Worm (Caenorhabditis elegans) whole organism, young adult: ENCODE measurements around the gene snt-1.

Source experiments
- B0336.3 ChIP-seq: fragments of 200-800 bp; sonication (Bioruptor generic); IDR thresholded peaks from 2 replicates; pipeline ENCODE4 v1.3.6; 2022; ENCODE audit warnings: missing genetic modification characterization, missing compliant biosample characterization
- C17E4.6 ChIP-seq: fragments of 200-800 bp; sonication (Bioruptor generic); IDR thresholded peaks from 2 replicates; pipeline ENCODE4 v1.3.6; 2022; ENCODE audit warnings: missing genetic modification reagents, missing genetic modification characterization, missing compliant biosample characterization
- D2030.7 ChIP-seq: fragments of 200-800 bp; sonication (Bioruptor generic); IDR thresholded peaks from 2 replicates; pipeline ENCODE4 v1.3.6; 2022; ENCODE audit warnings: missing genetic modification reagents, missing genetic modification characterization, missing compliant biosample characterization
- F22D6.2 ChIP-seq: sonication (generic microtip); optimal IDR thresholded peaks from 2 replicates; lab custom pipeline; 2016; ENCODE audit warnings: mild to moderate bottlenecking, missing genetic modification characterization, missing compliant biosample characterization
- F23B12.7 ChIP-seq: sonication (generic microtip); optimal IDR thresholded peaks from 2 replicates; lab custom pipeline; 2017; ENCODE audit warnings: missing genetic modification characterization, mild to moderate bottlenecking, missing compliant biosample characterization, antibody characterized with exemption, moderate library complexity; ENCODE audit not compliant: insufficient read depth
- F52B5.7 ChIP-seq: sonication (generic microtip); optimal IDR thresholded peaks from 2 replicates; lab custom pipeline; 2016; ENCODE audit warnings: mild to moderate bottlenecking, missing genetic modification characterization, missing compliant biosample characterization
- F57C9.4 ChIP-seq: sonication (generic microtip); optimal IDR thresholded peaks from 2 replicates; lab custom pipeline; 2017; ENCODE audit warnings: mild to moderate bottlenecking, missing genetic modification characterization, missing compliant biosample characterization
- K12H6.12 ChIP-seq: fragments of 200-800 bp; sonication (Bioruptor generic); optimal IDR thresholded peaks from 2 replicates; lab custom pipeline; 2018; ENCODE audit warnings: mild to moderate bottlenecking, missing genetic modification characterization, missing compliant biosample characterization
- Y95B8A.8 ChIP-seq: fragments of 200-800 bp; sonication (Bioruptor generic); IDR thresholded peaks from 2 replicates; pipeline ENCODE4 v1.3.6; 2022; ENCODE audit warnings: missing genetic modification reagents, missing genetic modification characterization, missing compliant biosample characterization
- atf-7 ChIP-seq: sonication (generic microtip); optimal IDR thresholded peaks from 2 replicates; lab custom pipeline; 2017; ENCODE audit warnings: mild to moderate bottlenecking, missing genetic modification characterization, missing compliant biosample characterization
- bed-2 ChIP-seq: fragments of 200-800 bp; sonication (Bioruptor generic); IDR thresholded peaks from 2 replicates; pipeline ENCODE4 v1.3.6; 2022; ENCODE audit warnings: missing genetic modification reagents, missing genetic modification characterization, missing compliant biosample characterization
- ccch-3 ChIP-seq: fragments of 200-800 bp; sonication (Bioruptor generic); optimal IDR thresholded peaks from 2 replicates; lab custom pipeline; 2018; ENCODE audit warnings: mild to moderate bottlenecking, missing genetic modification characterization, missing compliant biosample characterization
- cebp-1 ChIP-seq, 2 experiments: fragments of 200-800 bp in 1 of 2; sonication (Bioruptor generic) in 1 of 2; sonication (generic microtip) in 1 of 2; IDR thresholded peaks in 1 of 2; optimal IDR thresholded peaks in 1 of 2; 2 replicates each; pipeline versions ENCODE4 v1.3.6 to Lab custom; 2017 to 2022; ENCODE audit warnings: missing compliant biosample characterization in 2 of 2, missing genetic modification characterization in 2 of 2, mild to moderate bottlenecking in 1 of 2, missing genetic modification reagents in 1 of 2, moderate library complexity in 1 of 2
- ceh-58 ChIP-seq: fragments of 200-800 bp; sonication (Bioruptor generic); IDR thresholded peaks from 2 replicates; pipeline ENCODE4 v1.3.6; 2022; ENCODE audit warnings: missing genetic modification characterization, missing compliant biosample characterization
- ceh-91 ChIP-seq: fragments of 200-800 bp; sonication (Bioruptor generic); IDR thresholded peaks from 2 replicates; pipeline ENCODE4 v1.3.6; 2022; ENCODE audit warnings: missing genetic modification reagents, missing genetic modification characterization, missing compliant biosample characterization
- die-1 ChIP-seq: sonication (generic microtip); optimal IDR thresholded peaks from 2 replicates; lab custom pipeline; 2016; ENCODE audit warnings: missing genotype, mild to moderate bottlenecking, missing genetic modification characterization, missing compliant biosample characterization
- egl-18 ChIP-seq: fragments of 200-800 bp; sonication (Bioruptor generic); IDR thresholded peaks from 2 replicates; pipeline ENCODE4 v1.3.6; 2022; ENCODE audit warnings: missing genetic modification reagents, missing genetic modification characterization, missing compliant biosample characterization
- egl-44 ChIP-seq: fragments of 200-800 bp; sonication (Bioruptor generic); IDR thresholded peaks from 2 replicates; pipeline ENCODE4 v1.3.6; 2022; ENCODE audit warnings: missing genetic modification reagents, missing genetic modification characterization, missing compliant biosample characterization
- ekl-4 ChIP-seq: fragments of 200-800 bp; sonication (Bioruptor generic); IDR thresholded peaks from 2 replicates; pipeline ENCODE4 v1.3.6; 2022; ENCODE audit warnings: missing genetic modification reagents, missing genetic modification characterization, missing compliant biosample characterization
- ets-4 ChIP-seq: fragments of 200-800 bp; sonication (Bioruptor generic); optimal IDR thresholded peaks from 2 replicates; lab custom pipeline; 2018; ENCODE audit warnings: mild to moderate bottlenecking, missing genetic modification characterization, missing compliant biosample characterization
- gei-17 ChIP-seq: fragments of 200-800 bp; sonication (Bioruptor generic); optimal IDR thresholded peaks from 2 replicates; lab custom pipeline; 2018; ENCODE audit warnings: mild to moderate bottlenecking, missing genetic modification characterization, missing compliant biosample characterization
- him-1 ChIP-seq: sonication (generic microtip); optimal IDR thresholded peaks from 2 replicates; lab custom pipeline; 2016; ENCODE audit warnings: missing genotype, missing genetic modification reagents, missing genetic modification characterization, missing compliant biosample characterization
- hlh-12 ChIP-seq: sonication (generic microtip); optimal IDR thresholded peaks from 2 replicates; lab custom pipeline; 2016; ENCODE audit warnings: missing genetic modification characterization, missing compliant biosample characterization
- hmg-1.2 ChIP-seq: fragments of 200-800 bp; sonication (Bioruptor generic); IDR thresholded peaks from 2 replicates; pipeline ENCODE4 v1.3.6; 2022; ENCODE audit warnings: missing genetic modification reagents, missing genetic modification characterization, missing compliant biosample characterization
- hsf-1 ChIP-seq: fragments of 200-800 bp; sonication (Bioruptor generic); IDR thresholded peaks from 2 replicates; pipeline ENCODE4 v1.3.6; 2022; ENCODE audit warnings: missing genetic modification reagents, missing genetic modification characterization, missing compliant biosample characterization
- lin-54 ChIP-seq: fragments of 200-800 bp; sonication (Bioruptor generic); optimal IDR thresholded peaks from 2 replicates; lab custom pipeline; 2018; ENCODE audit warnings: mild to moderate bottlenecking, missing genetic modification characterization, missing compliant biosample characterization
- lir-1 ChIP-seq: fragments of 200-800 bp; sonication (Bioruptor generic); conservative IDR thresholded peaks from 2 replicates; pipeline ENCODE4 v1.3.6; 2022; ENCODE audit warnings: missing genetic modification reagents, missing genetic modification characterization, missing compliant biosample characterization
- lsl-1 ChIP-seq: fragments of 200-800 bp; sonication (Bioruptor generic); optimal IDR thresholded peaks from 2 replicates; lab custom pipeline; 2018; ENCODE audit warnings: mild to moderate bottlenecking, missing genetic modification characterization, moderate library complexity, missing compliant biosample characterization
- lsy-27 ChIP-seq: sonication (generic microtip); optimal IDR thresholded peaks from 2 replicates; lab custom pipeline; 2017; ENCODE audit warnings: missing genetic modification characterization, mild to moderate bottlenecking, missing compliant biosample characterization, antibody characterized with exemption, missing genotype, borderline replicate concordance; ENCODE audit not compliant: insufficient read depth
- mcd-1 ChIP-seq: fragments of 200-800 bp; sonication (Bioruptor generic); IDR thresholded peaks from 2 replicates; pipeline ENCODE4 v1.3.6; 2022; ENCODE audit warnings: missing genetic modification reagents, missing genetic modification characterization, missing compliant biosample characterization
- mel-28 ChIP-seq: sonication (generic microtip); optimal IDR thresholded peaks from 2 replicates; lab custom pipeline; 2016; ENCODE audit warnings: borderline replicate concordance, mild to moderate bottlenecking, missing genetic modification characterization, missing compliant biosample characterization
- mxl-1 ChIP-seq: sonication (generic microtip); optimal IDR thresholded peaks from 2 replicates; lab custom pipeline; 2016; ENCODE audit warnings: missing genetic modification characterization, missing compliant biosample characterization
- nhr-120 ChIP-seq: fragments of 200-800 bp; sonication (Bioruptor generic); IDR thresholded peaks from 2 replicates; pipeline ENCODE4 v1.3.6; 2022; ENCODE audit warnings: missing genetic modification characterization, missing compliant biosample characterization
- nhr-179 ChIP-seq: sonication (generic microtip); optimal IDR thresholded peaks from 2 replicates; lab custom pipeline; 2016; ENCODE audit warnings: mild to moderate bottlenecking, missing genetic modification characterization, missing compliant biosample characterization
- nhr-80 ChIP-seq: sonication (generic microtip); optimal IDR thresholded peaks from 2 replicates; lab custom pipeline; 2016; ENCODE audit warnings: missing genetic modification characterization, missing compliant biosample characterization
- pha-4 ChIP-seq: fragments of 150-350 bp; sonication (generic microtip); optimal IDR thresholded peaks from 2 replicates; lab custom pipeline; 2014; ENCODE audit warnings: missing biosample characterization, missing genetic modification reagents, missing genetic modification characterization
- rec-8 ChIP-seq, 2 experiments: sonication (generic microtip); optimal IDR thresholded peaks; 2 replicates each; lab custom pipeline; 2016; ENCODE audit warnings: mild to moderate bottlenecking in 2 of 2, missing genetic modification characterization in 2 of 2, missing genetic modification reagents in 2 of 2, missing genotype in 2 of 2, missing biosample characterization in 1 of 2, missing compliant biosample characterization in 1 of 2, moderate library complexity in 1 of 2
- sea-2 ChIP-seq: fragments of 200-800 bp; sonication (Bioruptor generic); IDR thresholded peaks from 2 replicates; pipeline ENCODE4 v1.3.6; 2022; ENCODE audit warnings: missing genetic modification characterization, missing compliant biosample characterization
- snpc-1.1 ChIP-seq: sonication (generic microtip); optimal IDR thresholded peaks from 2 replicates; lab custom pipeline; 2017; ENCODE audit warnings: missing genetic modification characterization, mild to moderate bottlenecking, missing compliant biosample characterization, antibody characterized with exemption, moderate library complexity, missing genotype, missing genetic modification reagents; ENCODE audit not compliant: insufficient read depth
- snpc-1.3 ChIP-seq: sonication (generic microtip); optimal IDR thresholded peaks from 2 replicates; lab custom pipeline; 2017; ENCODE audit warnings: missing genetic modification characterization, mild to moderate bottlenecking, missing compliant biosample characterization, antibody characterized with exemption, moderate library complexity, missing genotype, missing genetic modification reagents; ENCODE audit not compliant: insufficient read depth
- somi-1 ChIP-seq: fragments of 200-800 bp; sonication (Bioruptor generic); optimal IDR thresholded peaks from 2 replicates; lab custom pipeline; 2018; ENCODE audit warnings: mild to moderate bottlenecking, missing genetic modification characterization, missing compliant biosample characterization
- sptf-2 ChIP-seq: fragments of 200-800 bp; sonication (Bioruptor generic); optimal IDR thresholded peaks from 2 replicates; lab custom pipeline; 2018; ENCODE audit warnings: mild to moderate bottlenecking, missing genetic modification characterization, missing compliant biosample characterization
- tbx-9 ChIP-seq: sonication (generic microtip); optimal IDR thresholded peaks from 2 replicates; lab custom pipeline; 2016; ENCODE audit warnings: borderline replicate concordance, missing genetic modification characterization, inconsistent platforms, missing compliant biosample characterization
- unc-130 ChIP-seq: sonication (generic microtip); optimal IDR thresholded peaks from 2 replicates; lab custom pipeline; 2016; ENCODE audit warnings: missing genetic modification reagents, missing genetic modification characterization, missing compliant biosample characterization
- zfh-2 ChIP-seq: fragments of 200-800 bp; sonication (Bioruptor generic); conservative IDR thresholded peaks from 2 replicates; pipeline ENCODE4 v1.3.6; 2022; ENCODE audit warnings: missing genetic modification reagents, missing genetic modification characterization, missing compliant biosample characterization
- ztf-28 ChIP-seq: fragments of 200-800 bp; sonication (Bioruptor generic); IDR thresholded peaks from 2 replicates; pipeline ENCODE4 v1.3.6; 2022; ENCODE audit warnings: missing genetic modification reagents, missing genetic modification characterization, missing compliant biosample characterization
- ztf-6 ChIP-seq: fragments of 200-800 bp; sonication (Bioruptor generic); IDR thresholded peaks from 2 replicates; pipeline ENCODE4 v1.3.6; 2022; ENCODE audit warnings: missing genetic modification reagents, missing genetic modification characterization, missing compliant biosample characterization

Gene snt-1

DNA sequence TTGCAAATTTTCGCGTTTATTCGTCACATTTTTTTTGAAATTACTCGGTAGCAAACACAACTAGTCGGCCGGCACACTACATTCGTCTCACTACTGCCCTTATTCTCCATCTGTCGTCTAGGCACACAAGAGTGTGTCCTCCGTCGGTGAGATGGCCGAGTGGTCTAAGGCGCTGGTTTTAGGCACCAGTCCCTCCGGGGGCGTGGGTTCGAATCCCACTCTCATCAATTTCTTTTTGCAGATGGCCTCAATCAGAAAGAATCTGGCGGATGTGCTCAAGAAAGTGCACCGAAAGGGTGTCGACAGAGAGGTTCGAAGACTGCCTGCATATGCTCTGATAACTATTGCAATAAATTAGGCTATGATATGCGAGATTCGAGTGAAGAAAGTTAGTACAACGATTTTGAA is 42.3 kb downstream of the snt-1 start (continued):
- no peak for TF ChIP-seq lsy-27 (tag; lab: Kevin White, UChicago)
- TF ChIP-seq B0336.3 (GFP tag; lab: Robert Waterston, UW) = peak; percentile 77
- TF ChIP-seq snpc-1.1 = no peak
- TF ChIP-seq ceh-91 (GFP tag; lab: Robert Waterston, UW) = peak; percentile 40; the same call in 1 of the 2 replicates
- no peak for TF ChIP-seq Y95B8A.8 (GFP tag; lab: Robert Waterston, UW)
- peak; percentile 48 for TF ChIP-seq lsl-1 (GFP tag; lab: Kevin White, UChicago)
- peak; percentile 10 to 26 for TF ChIP-seq rec-8 (tag; optimal IDR thresholded peaks at IDR 0.05; lab: Kevin White, UChicago)
- TF ChIP-seq lir-1 (GFP tag; lab: Robert Waterston, UW) = 0 out of 2 replicates have a peak, but pooled peaks have one; percentile 7
- TF ChIP-seq C17E4.6 (GFP tag; lab: Robert Waterston, UW) = no peak
- peak; percentile 35 for TF ChIP-seq F57C9.4 (tag; lab: Kevin White, UChicago)
- no peak for TF ChIP-seq gei-17 (GFP tag; lab: Kevin White, UChicago)
- TF ChIP-seq die-1 (tag; lab: Kevin White, UChicago) = peak; percentile 61
- TF ChIP-seq sea-2 (GFP tag; lab: Robert Waterston, UW) = no peak
- TF ChIP-seq sptf-2 (GFP tag; lab: Kevin White, UChicago) = no peak
- TF ChIP-seq lin-54 (GFP tag; lab: Kevin White, UChicago) = peak; percentile 60
- peak; percentile 46; the same call in 1 of the 2 replicates for TF ChIP-seq D2030.7 (GFP tag; lab: Robert Waterston, UW)
- no peak for TF ChIP-seq nhr-120 (GFP tag; lab: Robert Waterston, UW)
- no peak for TF ChIP-seq egl-44 (GFP tag; lab: Robert Waterston, UW)
- no peak for TF ChIP-seq F22D6.2 (tag; lab: Kevin White, UChicago)
- TF ChIP-seq zfh-2 (GFP tag; lab: Robert Waterston, UW) = peak; percentile 77
- TF ChIP-seq nhr-80 (tag; lab: Kevin White, UChicago) = peak; percentile 25
- TF ChIP-seq ets-4 (GFP tag; lab: Kevin White, UChicago) = peak; percentile 25
- peak; percentile 95 for TF ChIP-seq him-1 (tag; lab: Kevin White, UChicago)
- no peak for TF ChIP-seq hlh-12 (tag; lab: Kevin White, UChicago)
- no peak for TF ChIP-seq ccch-3
- peak; percentile 62 for TF ChIP-seq hmg-1.2 (GFP tag; lab: Robert Waterston, UW)
- no peak for TF ChIP-seq tbx-9
- TF ChIP-seq ztf-6 (GFP tag; lab: Robert Waterston, UW) = 0 out of 2 replicates have a peak, but pooled peaks have one; percentile 30
- no peak for TF ChIP-seq snpc-1.3
- TF ChIP-seq K12H6.12 (tag; lab: Kevin White, UChicago) = peak; percentile 69
- TF ChIP-seq ceh-58 (GFP tag; lab: Robert Waterston, UW) = no peak
- no peak for TF ChIP-seq unc-130 (GFP tag; lab: Kevin White, UChicago)
- peak; percentile 74 for TF ChIP-seq mcd-1 (GFP tag; lab: Robert Waterston, UW)
- TF ChIP-seq cebp-1 (GFP tag; IDR thresholded peaks at IDR 0.05; lab: Robert Waterston, UW) = no peak
- TF ChIP-seq cebp-1 (tag; optimal IDR thresholded peaks at IDR 0.05; lab: Kevin White, UChicago) = peak; percentile 72
- TF ChIP-seq F52B5.7 (tag; lab: Kevin White, UChicago) = peak; percentile 74
- TF ChIP-seq hsf-1 (GFP tag; lab: Robert Waterston, UW) = no peak
- TF ChIP-seq F23B12.7 (tag; lab: Kevin White, UChicago) = no peak
- TF ChIP-seq somi-1 (GFP tag; lab: Kevin White, UChicago) = peak; percentile 54
- no peak for TF ChIP-seq pha-4 (tag; lab: Kevin White, UChicago)
- TF ChIP-seq nhr-179 (tag; lab: Kevin White, UChicago) = no peak
- TF ChIP-seq mxl-1 (tag; lab: Kevin White, UChicago) = peak; percentile 35
- no peak for TF ChIP-seq mel-28 (tag; lab: Kevin White, UChicago)
- 0 out of 2 replicates have a peak, but pooled peaks have one; percentile 9 for TF ChIP-seq ekl-4
- no peak for TF ChIP-seq bed-2
- TF ChIP-seq ztf-28 (GFP tag; lab: Robert Waterston, UW) = 0 out of 2 replicates have a peak, but pooled peaks have one; percentile 49
- TF ChIP-seq egl-18 (GFP tag; lab: Robert Waterston, UW) = no peak
- TF ChIP-seq atf-7 (tag; lab: Kevin White, UChicago) = no peak
